Worm (Caenorhabditis elegans) whole organism, young adult: ENCODE results near the gene T05B4.12.

Source experiments
- B0035.1 ChIP-seq: sonication (generic microtip); optimal IDR thresholded peaks from 2 replicates; lab custom pipeline; 2016; ENCODE audit warnings: missing genetic modification characterization, mild to moderate bottlenecking, missing compliant biosample characterization, missing genotype, missing genetic modification reagents
- F37B4.10 ChIP-seq: fragments of 200-800 bp; sonication (Bioruptor generic); IDR thresholded peaks from 2 replicates; pipeline ENCODE4 v1.3.6; 2022; ENCODE audit warnings: missing genetic modification characterization, missing compliant biosample characterization
- F49E8.2 ChIP-seq: sonication (generic microtip); optimal IDR thresholded peaks from 3 replicates; lab custom pipeline; 2017; ENCODE audit warnings: missing genetic modification characterization, mild to moderate bottlenecking, missing compliant biosample characterization, antibody characterized with exemption, moderate library complexity; ENCODE audit not compliant: insufficient read depth
- efl-1 ChIP-seq: fragments of 150-350 bp; optimal IDR thresholded peaks from 2 replicates; lab custom pipeline; 2014; ENCODE audit warnings: missing biosample characterization, missing genetic modification reagents, missing genetic modification characterization
- hsf-1 ChIP-seq: fragments of 200-800 bp; sonication (Bioruptor generic); IDR thresholded peaks from 2 replicates; pipeline ENCODE4 v1.3.6; 2022; ENCODE audit warnings: missing genetic modification reagents, missing genetic modification characterization, missing compliant biosample characterization
- mel-28 ChIP-seq: sonication (generic microtip); optimal IDR thresholded peaks from 2 replicates; lab custom pipeline; 2016; ENCODE audit warnings: borderline replicate concordance, mild to moderate bottlenecking, missing genetic modification characterization, missing compliant biosample characterization
- nfya-1 ChIP-seq: sonication (generic microtip); optimal IDR thresholded peaks from 2 replicates; lab custom pipeline; 2017; ENCODE audit warnings: antibody characterized with exemption, missing compliant biosample characterization, missing genetic modification characterization, borderline replicate concordance; ENCODE audit not compliant: insufficient read depth
- nfyb-1 ChIP-seq: fragments of 200-800 bp; sonication (Bioruptor generic); IDR thresholded peaks from 2 replicates; pipeline ENCODE4 v1.3.6; 2022; ENCODE audit warnings: missing genetic modification reagents, missing genetic modification characterization, missing compliant biosample characterization
- sdz-38 ChIP-seq: sonication (generic microtip); optimal IDR thresholded peaks from 2 replicates; lab custom pipeline; 2016; ENCODE audit warnings: missing genotype, missing genetic modification characterization, missing compliant biosample characterization
- unc-62 ChIP-seq: fragments of 150-350 bp; optimal IDR thresholded peaks from 2 replicates; lab custom pipeline; 2014; ENCODE audit warnings: missing biosample characterization, missing genetic modification reagents, missing genetic modification characterization

DNA sequence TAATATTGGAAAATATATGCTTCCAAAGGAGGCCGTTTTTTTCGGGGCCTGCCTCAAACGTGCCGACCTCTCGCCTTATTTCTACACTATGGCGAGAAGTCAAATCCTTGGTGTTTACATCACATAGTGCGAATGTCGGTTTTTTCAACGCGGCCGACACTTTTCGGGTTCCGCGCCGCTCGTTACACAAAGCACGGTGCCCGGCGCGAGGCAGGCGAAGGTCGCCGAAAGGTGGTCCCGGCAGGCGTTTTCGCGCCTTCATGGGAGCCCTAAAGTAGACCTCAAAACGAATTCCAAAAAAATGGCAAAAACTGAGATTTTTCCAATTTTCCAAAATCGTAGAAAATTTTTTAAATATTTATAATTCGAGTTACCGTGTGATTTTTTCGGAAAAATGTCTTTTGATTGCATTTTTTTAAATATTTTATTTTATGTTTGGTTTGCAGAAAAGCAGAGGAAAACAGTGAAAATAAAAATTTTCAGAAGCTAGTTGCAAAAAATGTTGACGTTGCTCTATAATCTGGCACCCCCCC, at the start of gene T05B4.12:
- no peak for TF ChIP-seq unc-62 (GFP tag; lab: Kevin White, UChicago)
- no peak for TF ChIP-seq nfyb-1 (GFP tag; lab: Robert Waterston, UW)
- no peak for TF ChIP-seq efl-1 (GFP tag; lab: Kevin White, UChicago)
- no peak for TF ChIP-seq hsf-1
- TF ChIP-seq sdz-38 (tag; lab: Kevin White, UChicago): no peak
- no peak for TF ChIP-seq F49E8.2 (tag; lab: Kevin White, UChicago)
- no peak for TF ChIP-seq B0035.1 (tag; lab: Kevin White, UChicago)
- no peak for TF ChIP-seq F37B4.10
- TF ChIP-seq nfya-1: no peak
- TF ChIP-seq mel-28 (tag; lab: Kevin White, UChicago): no peak
